Fruit fly (Drosophila melanogaster) whole organism, pupa: ENCODE data around the gene Brf.

Source experiments
- CG10348 ChIP-seq: fragments of 200-800 bp; sonication (Bioruptor generic); IDR thresholded peaks from 2 replicates; pipeline ENCODE4 v1.3.6; 2022; ENCODE audit warnings: missing biosample characterization, missing genetic modification characterization
- CG12605 ChIP-seq: fragments of 200-800 bp; sonication (Bioruptor generic); IDR thresholded peaks from 2 replicates; pipeline ENCODE4 v1.3.6; 2022; ENCODE audit warnings: missing biosample characterization, missing genetic modification characterization
- CG13204 ChIP-seq: fragments of 200-800 bp; sonication (Bioruptor generic); optimal IDR thresholded peaks from 2 replicates; lab custom pipeline; 2018; ENCODE audit warnings: missing biosample characterization, mild to moderate bottlenecking, missing genetic modification characterization, moderate library complexity
- CG14655 ChIP-seq: fragments of 200-800 bp; sonication (Bioruptor generic); optimal IDR thresholded peaks from 3 replicates; lab custom pipeline; 2017; ENCODE audit warnings: mild to moderate bottlenecking, missing biosample characterization, missing genetic modification reagents, missing genetic modification characterization
- CG15710 ChIP-seq: fragments of 200-800 bp; sonication (Bioruptor generic); optimal IDR thresholded peaks from 2 replicates; lab custom pipeline; 2018; ENCODE audit warnings: missing biosample characterization, mild to moderate bottlenecking, missing genetic modification characterization, moderate library complexity
- CG17806 ChIP-seq: fragments of 200-800 bp; sonication (Bioruptor generic); optimal IDR thresholded peaks from 2 replicates; lab custom pipeline; 2018; ENCODE audit warnings: missing biosample characterization, mild to moderate bottlenecking, missing genetic modification characterization, moderate library complexity
- CG32121 ChIP-seq: fragments of 200-800 bp; sonication (Bioruptor generic); IDR thresholded peaks from 2 replicates; pipeline ENCODE4 v1.3.6; 2022; ENCODE audit warnings: missing biosample characterization, missing genetic modification characterization
- CG34367 ChIP-seq: fragments of 200-800 bp; sonication (Bioruptor generic); optimal IDR thresholded peaks from 2 replicates; lab custom pipeline; 2018; ENCODE audit warnings: missing biosample characterization, mild to moderate bottlenecking, missing genetic modification characterization
- CG4496 ChIP-seq: fragments of 200-800 bp; sonication (Bioruptor generic); IDR thresholded peaks from 3 replicates; pipeline ENCODE4 v1.3.6; 2022; ENCODE audit warnings: missing biosample characterization, missing genetic modification characterization
- CG8159 ChIP-seq: fragments of 200-800 bp; sonication (Bioruptor generic); optimal IDR thresholded peaks from 3 replicates; lab custom pipeline; 2018; ENCODE audit warnings: missing biosample characterization, mild to moderate bottlenecking, missing genetic modification characterization, moderate library complexity
- CG8301 ChIP-seq: fragments of 200-800 bp; sonication (Bioruptor generic); optimal IDR thresholded peaks from 2 replicates; lab custom pipeline; 2018; ENCODE audit warnings: missing biosample characterization, mild to moderate bottlenecking, missing genetic modification characterization
- CG9948 ChIP-seq: fragments of 200-800 bp; sonication (Bioruptor generic); optimal IDR thresholded peaks from 2 replicates; lab custom pipeline; 2018; ENCODE audit warnings: missing biosample characterization, mild to moderate bottlenecking, missing genetic modification characterization, moderate library complexity
- D1 ChIP-seq: fragments of 200-800 bp; sonication (Bioruptor generic); optimal IDR thresholded peaks from 2 replicates; lab custom pipeline; 2018; ENCODE audit warnings: missing biosample characterization, mild to moderate bottlenecking, missing genetic modification characterization, moderate library complexity
- EcR ChIP-seq: fragments of 200-800 bp; sonication (Bioruptor generic); optimal IDR thresholded peaks from 3 replicates; lab custom pipeline; 2019; ENCODE audit warnings: missing biosample characterization, missing genetic modification characterization, mild to moderate bottlenecking, moderate library complexity, missing genetic modification reagents
- Ets98B ChIP-seq: fragments of 200-800 bp; sonication (Bioruptor generic); IDR thresholded peaks from 2 replicates; pipeline ENCODE4 v1.3.6; 2022; ENCODE audit warnings: missing biosample characterization, missing genetic modification characterization
- Pif1A ChIP-seq: fragments of 200-800 bp; sonication (Bioruptor generic); optimal IDR thresholded peaks from 3 replicates; lab custom pipeline; 2016; ENCODE audit warnings: missing biosample characterization, missing genetic modification characterization
- Pif1B ChIP-seq: fragments of 200-800 bp; sonication (Bioruptor generic); optimal IDR thresholded peaks from 3 replicates; lab custom pipeline; 2016; ENCODE audit warnings: missing biosample characterization, missing genetic modification characterization
- Snoo ChIP-seq: fragments of 200-800 bp; sonication (Bioruptor generic); optimal IDR thresholded peaks from 3 replicates; lab custom pipeline; 2017; ENCODE audit warnings: missing biosample characterization, mild to moderate bottlenecking, missing genetic modification characterization, inconsistent platforms
- fd96Ca ChIP-seq: fragments of 200-800 bp; sonication (Bioruptor generic); IDR thresholded peaks from 3 replicates; pipeline ENCODE4 v1.3.6; 2022; ENCODE audit warnings: missing biosample characterization, missing genetic modification characterization
- gl ChIP-seq: fragments of 200-800 bp; sonication (Bioruptor generic); optimal IDR thresholded peaks from 2 replicates; lab custom pipeline; 2018; ENCODE audit warnings: missing biosample characterization, mild to moderate bottlenecking, missing genetic modification characterization
- rn ChIP-seq: fragments of 200-800 bp; sonication (Bioruptor generic); IDR thresholded peaks from 2 replicates; pipeline ENCODE4 v1.3.6; 2022; ENCODE audit warnings: missing biosample characterization, missing genetic modification characterization

Brf gene

DNA sequence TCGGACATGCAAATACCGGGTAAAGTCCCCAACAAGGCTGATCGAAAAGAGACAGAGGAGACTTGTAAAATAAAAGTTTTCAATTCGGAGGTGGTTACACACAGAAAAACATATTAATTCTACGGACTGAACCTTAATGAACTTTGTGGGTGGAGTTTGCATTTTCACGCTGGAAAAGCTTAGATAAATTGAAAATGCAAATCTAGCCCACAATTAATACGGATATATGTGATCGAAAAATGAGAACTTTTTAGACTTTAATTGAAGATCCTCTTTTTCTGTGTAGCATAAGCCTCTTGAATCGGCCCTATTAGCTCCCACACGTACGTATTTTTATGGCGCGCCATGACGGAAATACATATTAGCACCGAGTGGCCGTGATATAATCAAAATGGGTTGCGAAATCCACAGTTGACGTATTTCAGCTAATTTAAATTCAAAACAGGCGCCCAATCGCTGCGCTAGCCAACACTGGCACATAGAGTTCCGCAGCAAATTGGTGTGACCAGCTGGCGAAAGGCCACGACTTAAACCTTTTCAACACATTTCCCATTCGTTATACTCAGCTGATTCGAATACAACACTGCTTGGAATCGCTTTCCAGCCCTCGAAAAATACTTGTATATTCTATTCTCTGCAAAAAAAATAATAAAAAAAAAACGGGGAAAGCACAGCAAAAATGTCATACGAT is 5.7 kb downstream of the Brf start:
- TF ChIP-seq D1 (tag; lab: Kevin White, UChicago) (no peak), gl (tag; lab: Kevin White, UChicago) (no peak), fd96Ca (GFP tag; lab: Robert Waterston, UW) (peak; percentile 68; the same call in 2 of the 3 replicates), CG8301 (tag; lab: Kevin White, UChicago) (no peak), CG32121 (0 out of 2 replicates have a peak, but pooled peaks have one; percentile 33), CG12605 (GFP tag; lab: Robert Waterston, UW) (peak; percentile 51), EcR (GFP tag; lab: Kevin White, UChicago) (no peak), Ets98B (peak; percentile 61; the same call in 1 of the 2 replicates), CG4496 (GFP tag; lab: Robert Waterston, UW) (peak; percentile 74; the same call in 2 of the 3 replicates), rn (GFP tag; lab: Robert Waterston, UW) (no peak), CG9948 (tag; lab: Kevin White, UChicago) (no peak), CG8159 (peak; percentile 42), CG10348 (GFP tag; lab: Robert Waterston, UW) (no peak), CG34367 (tag; lab: Kevin White, UChicago) (peak; percentile 42), Pif1A (GFP tag; lab: Kevin White, UChicago) (peak; percentile 25), Pif1B (GFP tag; lab: Kevin White, UChicago) (peak; percentile 4), Snoo (tag; lab: Kevin White, UChicago) (peak; percentile 42), CG15710 (tag; lab: Kevin White, UChicago) (peak; percentile 14), CG14655 (peak; percentile 31)

DNA sequence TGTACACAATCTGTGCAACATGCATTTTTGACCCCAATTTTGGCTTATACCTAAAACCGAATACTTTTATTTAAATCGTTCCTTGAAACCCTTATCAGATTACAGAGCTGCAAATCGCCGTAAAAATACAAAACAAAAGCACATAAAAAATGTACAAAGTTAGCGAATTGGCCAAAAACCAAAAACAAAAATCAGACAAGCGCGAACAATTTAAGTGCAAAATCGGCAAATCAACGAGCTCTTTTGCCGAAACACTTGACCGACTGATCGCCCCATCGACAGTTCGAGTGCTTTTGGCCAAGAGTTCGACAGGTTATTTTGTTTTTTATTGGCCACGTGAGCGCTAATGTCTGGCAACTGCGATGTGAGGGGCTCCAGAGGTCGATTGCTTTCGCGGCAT is 9.2 kb downstream of the Brf start:
- TF ChIP-seq Ets98B: no peak
- TF ChIP-seq CG14655: no peak
- no peak for TF ChIP-seq CG4496 (GFP tag; lab: Robert Waterston, UW)
- no peak for TF ChIP-seq CG13204 (GFP tag; lab: Kevin White, UChicago)
- TF ChIP-seq Snoo (tag; lab: Kevin White, UChicago): no peak
- no peak for TF ChIP-seq CG8301 (tag; lab: Kevin White, UChicago)
- no peak for TF ChIP-seq CG15710 (tag; lab: Kevin White, UChicago)
- TF ChIP-seq rn (GFP tag; lab: Robert Waterston, UW): no peak
- no peak for TF ChIP-seq CG8159
- no peak for TF ChIP-seq Pif1B (GFP tag; lab: Kevin White, UChicago)
- TF ChIP-seq CG17806 (tag; lab: Kevin White, UChicago): no peak
- TF ChIP-seq Pif1A (GFP tag; lab: Kevin White, UChicago): no peak
- TF ChIP-seq CG34367 (tag; lab: Kevin White, UChicago): no peak
- no peak for TF ChIP-seq CG12605 (GFP tag; lab: Robert Waterston, UW)
- no peak for TF ChIP-seq D1 (tag; lab: Kevin White, UChicago)
- no peak for TF ChIP-seq CG9948 (tag; lab: Kevin White, UChicago)
- no peak for TF ChIP-seq fd96Ca (GFP tag; lab: Robert Waterston, UW)
- no peak for TF ChIP-seq EcR (GFP tag; lab: Kevin White, UChicago)

DNA sequence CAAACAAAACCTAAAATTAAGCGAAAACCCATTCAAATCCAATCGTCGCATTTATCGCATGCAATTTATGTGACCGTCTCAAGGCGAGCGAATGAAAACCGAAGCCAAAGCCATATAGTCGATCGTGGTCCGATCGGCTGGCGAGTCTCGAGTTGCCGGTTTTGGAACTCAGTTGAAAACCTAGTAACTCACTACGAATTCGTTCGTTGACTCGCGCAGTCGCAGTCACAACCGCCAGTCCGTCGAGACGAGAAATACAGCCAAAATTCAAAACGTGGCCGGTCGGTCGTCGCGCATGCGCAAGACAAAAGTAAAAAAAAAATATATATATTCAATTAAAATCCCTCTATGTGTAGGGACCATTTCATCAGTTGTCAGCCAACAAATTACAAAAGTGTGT is 11.4 kb downstream of the Brf start, which contains the start of gene lute:
Gene lute, plus strand, starts transcription at position 203 of the 400 bp plus-strand sequence.
- TF ChIP-seq EcR (GFP tag; lab: Kevin White, UChicago) (peak; percentile 81), CG9948 (tag; lab: Kevin White, UChicago) (no peak)

DNA sequence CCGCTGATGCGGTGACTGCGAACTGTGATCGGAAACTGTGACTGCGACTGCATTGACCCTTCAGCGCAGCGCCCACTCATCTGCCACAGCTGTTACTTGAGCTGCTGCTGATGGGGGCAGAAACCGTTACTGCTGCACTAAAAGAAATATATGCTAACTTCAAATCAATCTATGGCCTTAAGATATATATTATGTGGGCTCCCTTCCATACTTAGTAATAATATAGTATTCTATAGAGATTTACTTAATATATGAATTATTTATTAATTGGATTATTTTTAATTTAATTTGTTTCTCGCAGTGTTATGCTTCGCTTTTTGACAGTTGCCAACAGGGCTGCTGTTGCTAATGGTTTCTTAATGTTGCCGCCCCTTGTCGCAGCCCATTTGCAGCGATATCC is 12.1 kb downstream of the Brf start:
- TF ChIP-seq CG9948 (tag; lab: Kevin White, UChicago): no peak
- TF ChIP-seq CG17806 (tag; lab: Kevin White, UChicago): peak; percentile 12
- TF ChIP-seq CG8159: peak; percentile 37

DNA sequence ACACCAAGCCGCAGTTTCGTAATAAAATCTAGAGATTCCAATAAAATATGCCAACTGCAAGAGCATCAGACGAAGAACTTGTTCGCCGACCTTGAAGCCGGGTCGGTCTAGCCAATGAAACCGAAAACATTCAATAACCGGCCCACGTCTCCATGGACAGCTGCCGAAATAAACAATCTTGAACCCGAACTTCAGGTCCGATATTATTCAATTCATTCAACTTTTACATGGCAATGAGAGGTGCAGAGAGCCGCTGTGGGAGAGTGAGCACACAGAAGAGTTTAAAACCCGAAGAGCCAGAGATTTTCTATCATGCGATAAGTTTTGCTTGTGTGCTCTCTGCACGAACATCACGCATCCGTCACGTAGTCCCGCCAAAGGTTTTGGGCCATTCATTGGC is 13.6 kb downstream of the Brf start:
- TF ChIP-seq gl (tag; lab: Kevin White, UChicago): no peak
- peak; percentile 50; the same call in 1 of the 3 replicates for TF ChIP-seq CG4496 (GFP tag; lab: Robert Waterston, UW)
- TF ChIP-seq CG9948 (tag; lab: Kevin White, UChicago): no peak
- no peak for TF ChIP-seq CG34367 (tag; lab: Kevin White, UChicago)
- TF ChIP-seq Pif1B (GFP tag; lab: Kevin White, UChicago): no peak
- peak; percentile 90 for TF ChIP-seq EcR (GFP tag; lab: Kevin White, UChicago)

DNA sequence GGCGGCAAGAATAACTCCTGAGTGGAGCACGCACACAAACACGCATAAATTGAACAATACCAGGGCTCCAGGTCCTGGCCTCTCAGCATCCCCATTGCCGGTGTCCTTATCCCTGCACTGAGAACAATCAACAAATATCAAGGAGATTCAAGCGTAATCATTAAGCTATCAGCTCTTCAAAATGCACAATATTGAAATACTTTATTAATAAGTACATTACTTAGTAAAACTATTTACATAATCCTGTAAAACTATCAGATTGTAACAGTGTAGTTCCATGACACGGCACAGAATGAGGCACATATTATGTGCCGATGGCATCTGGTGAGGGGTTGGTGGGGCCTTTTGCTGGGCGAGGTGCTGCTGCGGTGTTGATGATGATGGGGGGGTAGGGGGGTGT is 20.0 kb downstream of the Brf start:
- TF ChIP-seq EcR (GFP tag; lab: Kevin White, UChicago) (no peak), CG8159 (peak; percentile 34), gl (tag; lab: Kevin White, UChicago) (no peak), Snoo (tag; lab: Kevin White, UChicago) (no peak), Pif1A (GFP tag; lab: Kevin White, UChicago) (peak; percentile 11), Pif1B (GFP tag; lab: Kevin White, UChicago) (no peak), CG10348 (GFP tag; lab: Robert Waterston, UW) (no peak), CG32121 (peak; percentile 34; the same call in 1 of the 2 replicates), CG34367 (tag; lab: Kevin White, UChicago) (no peak), CG8301 (tag; lab: Kevin White, UChicago) (peak; percentile 22), CG4496 (GFP tag; lab: Robert Waterston, UW) (peak; percentile 35; the same call in 1 of the 3 replicates), fd96Ca (GFP tag; lab: Robert Waterston, UW) (peak; percentile 35; the same call in 1 of the 3 replicates), CG12605 (GFP tag; lab: Robert Waterston, UW) (no peak), CG9948 (tag; lab: Kevin White, UChicago) (no peak), CG14655 (peak; percentile 22), CG17806 (tag; lab: Kevin White, UChicago) (no peak), CG15710 (tag; lab: Kevin White, UChicago) (peak; percentile 8), rn (GFP tag; lab: Robert Waterston, UW) (no peak), Ets98B (no peak), D1 (tag; lab: Kevin White, UChicago) (no peak), CG13204 (GFP tag; lab: Kevin White, UChicago) (no peak)
- TF ChIP-seq, all 21 proteins: peak for 8
